Worm (Caenorhabditis elegans): Measurements from ENCODE around the gene nob-1.

DNA sequence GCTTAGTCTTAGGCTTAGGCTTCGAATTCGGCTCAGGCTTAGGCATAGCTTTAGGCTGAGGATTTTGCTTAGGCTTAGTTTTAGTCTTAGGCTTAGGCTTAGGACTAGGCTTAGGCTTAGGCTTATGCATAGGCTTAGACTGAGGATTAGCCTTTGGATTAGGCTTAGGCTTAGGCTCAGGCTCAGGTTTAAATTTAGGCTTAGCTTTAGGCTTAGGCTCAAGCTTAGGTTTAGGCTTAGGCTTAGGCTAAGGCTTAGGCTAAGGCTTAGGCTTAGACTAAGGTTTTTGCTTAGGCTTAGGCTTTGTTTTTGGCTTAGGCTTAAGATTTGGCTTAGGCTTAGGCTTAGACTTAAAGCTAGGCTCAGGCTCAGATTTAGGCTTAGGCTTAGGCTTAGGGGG, 47.6 kb upstream of the nob-1 start:
- TF ChIP-seq W03F9.2 (tag; optimal IDR thresholded peaks at IDR 0.05) (no peak), him-1 (tag; optimal IDR thresholded peaks at IDR 0.05) (no peak)
